Worm (Caenorhabditis elegans) whole organism, L2 larva: Measurements from ENCODE around the gene ntr-2.

Source experiments
- aly-2 ChIP-seq: fragments of 150-350 bp; optimal IDR thresholded peaks from 2 replicates; lab custom pipeline; 2014; ENCODE audit warnings: missing biosample characterization, missing genetic modification characterization
- ama-1 ChIP-seq: fragments of 150-350 bp; optimal IDR thresholded peaks from 2 replicates; lab custom pipeline; 2018; ENCODE audit warnings: inconsistent platforms
- crh-2 ChIP-seq: sonication (generic microtip); optimal IDR thresholded peaks from 2 replicates; lab custom pipeline; 2017; ENCODE audit warnings: missing biosample characterization, missing genetic modification characterization
- egl-27 ChIP-seq: sonication (generic microtip); optimal IDR thresholded peaks from 3 replicates; lab custom pipeline; 2017; ENCODE audit warnings: missing biosample characterization, missing genetic modification reagents, missing genetic modification characterization
- lin-39 ChIP-seq: fragments of 150-350 bp; optimal IDR thresholded peaks from 2 replicates; lab custom pipeline; 2014; ENCODE audit warnings: missing biosample characterization, missing genetic modification reagents, missing genetic modification characterization
- mab-5 ChIP-seq: fragments of 150-350 bp; optimal IDR thresholded peaks from 2 replicates; lab custom pipeline; 2014; ENCODE audit warnings: missing biosample characterization, missing genetic modification characterization
- nhr-25 ChIP-seq: fragments of 150-350 bp; sonication (generic microtip); optimal IDR thresholded peaks from 3 replicates; lab custom pipeline; 2014; ENCODE audit warnings: missing biosample characterization, missing genetic modification characterization
- nhr-77 ChIP-seq: fragments of 150-350 bp; optimal IDR thresholded peaks from 2 replicates; lab custom pipeline; 2014; ENCODE audit warnings: missing biosample characterization, missing genetic modification characterization
- skn-1 ChIP-seq: sonication (generic microtip); optimal IDR thresholded peaks from 2 replicates; lab custom pipeline; 2017; ENCODE audit warnings: missing biosample characterization, missing genetic modification characterization
- zag-1 ChIP-seq: fragments of 150-350 bp; optimal IDR thresholded peaks from 2 replicates; lab custom pipeline; 2014; ENCODE audit warnings: missing biosample characterization, missing genetic modification characterization
- ztf-11 ChIP-seq: sonication (generic microtip); optimal IDR thresholded peaks from 2 replicates; lab custom pipeline; 2017; ENCODE audit warnings: missing biosample characterization, missing genetic modification characterization
- ztf-4 ChIP-seq: fragments of 150-350 bp; optimal IDR thresholded peaks from 2 replicates; lab custom pipeline; 2014; ENCODE audit warnings: missing biosample characterization, missing genetic modification characterization

ce11 chrX:14973085-14973484, 44.3 kb upstream of the ntr-2 start:
- no peak for TF ChIP-seq ztf-4
- TF ChIP-seq egl-27 (tag; lab: Kevin White, UChicago): no peak
- no peak for TF ChIP-seq crh-2 (tag; lab: Kevin White, UChicago)
- no peak for TF ChIP-seq nhr-25 (tag; lab: Kevin White, UChicago)
- TF ChIP-seq skn-1 (tag; lab: Kevin White, UChicago): no peak
- TF ChIP-seq ama-1 (lab: Kevin White, UChicago): no peak
- no peak for TF ChIP-seq nhr-77 (tag; lab: Kevin White, UChicago)
- TF ChIP-seq lin-39 (tag; lab: Kevin White, UChicago): no peak
- TF ChIP-seq ztf-11 (tag; lab: Kevin White, UChicago): no peak
- no peak for TF ChIP-seq zag-1 (tag; lab: Kevin White, UChicago)
- no peak for TF ChIP-seq mab-5 (tag; lab: Kevin White, UChicago)
- no peak for TF ChIP-seq aly-2
